Worm (Caenorhabditis elegans): ENCODE measurements around the gene pfut-1.

pfut-1 gene

DNA sequence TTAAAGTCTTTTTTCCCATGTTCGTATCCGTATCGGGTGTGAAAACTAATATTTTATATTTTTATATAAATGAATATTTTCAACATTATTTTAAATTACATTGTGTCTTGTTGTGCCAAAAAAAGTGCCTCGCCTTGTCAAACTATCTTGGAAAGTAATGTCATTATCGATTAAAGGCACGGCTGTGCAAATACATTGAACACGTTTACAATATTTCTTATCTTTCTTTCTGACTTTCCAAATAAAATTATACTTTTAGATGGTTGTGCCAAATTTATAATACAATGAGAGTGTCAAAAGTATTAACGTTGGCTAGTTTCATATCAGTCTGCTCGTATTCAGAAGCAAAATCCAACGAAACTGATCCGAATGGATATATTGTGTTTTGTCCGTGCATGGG is at the start of gene pfut-1:
Gene pfut-1 (plus strand): TSS at position 258 of the 400 bp plus-strand sequence.
- TF ChIP-seq W03F9.2 (tag; optimal IDR thresholded peaks at IDR 0.05) (no peak), dao-5 (tag; optimal IDR thresholded peaks at IDR 0.05) (no peak), him-1 (tag; optimal IDR thresholded peaks at IDR 0.05) (no peak)

DNA sequence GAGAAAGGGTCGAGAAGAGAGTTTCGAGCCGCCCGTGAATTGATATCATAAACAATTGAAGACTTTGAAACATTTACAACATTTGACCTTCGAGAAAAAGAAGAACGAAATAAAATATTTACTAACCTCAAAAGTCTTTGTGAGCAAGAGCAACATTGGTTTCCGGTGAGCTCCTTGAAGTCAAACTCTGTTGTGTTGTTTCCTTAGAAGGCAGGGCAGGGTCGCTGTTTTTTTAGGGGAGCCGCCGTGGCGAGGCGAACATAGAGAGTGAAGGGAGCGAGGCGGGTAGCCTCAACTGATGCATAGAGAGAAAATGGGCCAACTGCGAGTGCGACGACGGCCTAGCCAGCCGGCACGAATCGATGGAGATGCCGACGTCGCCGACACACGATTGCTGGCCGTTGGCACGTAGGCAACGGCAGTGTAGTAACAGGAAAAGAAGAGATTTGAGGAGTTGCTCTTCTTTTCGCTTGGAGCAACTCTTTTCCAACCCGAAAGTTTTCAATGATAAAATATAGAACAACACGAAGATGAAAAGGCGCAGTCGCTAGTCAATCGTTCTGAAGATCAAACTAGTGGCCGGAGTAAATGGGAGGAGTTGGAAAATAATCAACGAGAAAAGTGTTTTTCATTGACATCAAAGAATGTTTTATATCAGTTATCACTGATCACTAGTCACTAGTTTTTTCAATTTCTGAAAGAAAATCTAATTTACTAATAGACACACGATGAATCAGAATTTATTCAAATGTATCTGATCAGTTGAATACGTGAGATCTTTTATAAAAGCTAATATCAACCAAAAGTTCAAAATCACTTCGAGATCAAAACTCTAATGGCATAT is 49.4 kb upstream of the pfut-1 start, which contains the start of gene mai-1:
Gene mai-1 (minus strand): TSS at position 557 of the 844 bp plus-strand sequence.
- TF ChIP-seq W03F9.2 (tag; optimal IDR thresholded peaks at IDR 0.05) = no peak
- TF ChIP-seq him-1 (tag; optimal IDR thresholded peaks at IDR 0.05) = peak; percentile 85
- TF ChIP-seq dao-5 (tag; optimal IDR thresholded peaks at IDR 0.05) = peak; percentile 42

DNA sequence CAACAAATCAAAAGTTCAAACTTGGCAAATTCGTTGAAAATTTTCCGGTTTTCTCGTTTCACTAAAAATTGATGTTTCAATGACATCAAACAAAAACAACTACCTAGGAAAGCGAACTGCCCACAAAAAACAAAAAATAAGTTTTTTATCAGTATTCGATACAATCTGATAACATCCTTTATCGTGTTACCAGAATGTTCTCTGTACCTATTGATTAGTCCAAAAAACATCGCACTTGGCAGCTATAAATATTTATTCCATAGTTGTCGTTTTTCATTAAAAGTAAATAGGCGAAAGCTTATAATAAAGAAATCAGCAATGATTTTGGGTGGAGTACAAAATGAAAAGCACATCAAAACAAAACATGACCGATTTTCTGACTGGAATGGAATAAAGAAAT is 48.4 kb upstream of the pfut-1 start:
- TF ChIP-seq dao-5 (tag; optimal IDR thresholded peaks at IDR 0.05) = no peak

DNA sequence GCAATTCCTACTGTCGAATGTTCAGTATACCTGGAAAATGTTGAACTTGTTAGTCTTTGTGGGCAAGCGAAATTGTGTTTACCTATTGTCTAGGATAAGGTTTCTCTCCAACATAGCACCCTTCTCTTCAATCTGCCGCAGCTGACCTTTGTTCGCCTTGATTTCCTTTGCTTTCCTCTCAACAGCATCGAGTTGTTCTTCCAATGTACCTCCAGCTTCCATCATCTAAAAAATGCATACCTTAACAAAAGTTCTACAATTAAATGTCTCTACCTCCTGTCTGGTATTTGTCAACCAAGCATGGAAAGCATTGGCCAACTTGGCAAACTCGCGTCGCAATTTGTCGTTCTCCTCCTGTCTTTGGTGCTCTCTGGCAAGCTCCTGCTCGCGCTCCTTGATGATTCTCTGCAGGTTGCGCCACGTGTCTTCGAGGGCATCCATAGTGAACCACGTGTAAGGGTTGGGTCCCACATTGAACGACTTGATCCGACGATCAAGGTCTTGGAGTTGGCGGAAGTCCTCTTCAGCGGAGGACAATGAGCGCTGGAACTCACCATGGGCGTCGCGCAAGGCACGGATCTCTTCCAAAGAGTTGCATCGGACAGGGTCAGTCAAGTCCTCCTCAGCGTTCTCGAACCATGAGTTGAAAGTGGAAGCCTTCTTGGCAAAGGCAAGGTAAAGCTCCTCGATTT is 46.9 kb upstream of the pfut-1 start:
- TF ChIP-seq dao-5 (tag; optimal IDR thresholded peaks at IDR 0.05) (no peak), him-1 (tag; optimal IDR thresholded peaks at IDR 0.05) (no peak), W03F9.2 (tag; optimal IDR thresholded peaks at IDR 0.05) (no peak)

DNA sequence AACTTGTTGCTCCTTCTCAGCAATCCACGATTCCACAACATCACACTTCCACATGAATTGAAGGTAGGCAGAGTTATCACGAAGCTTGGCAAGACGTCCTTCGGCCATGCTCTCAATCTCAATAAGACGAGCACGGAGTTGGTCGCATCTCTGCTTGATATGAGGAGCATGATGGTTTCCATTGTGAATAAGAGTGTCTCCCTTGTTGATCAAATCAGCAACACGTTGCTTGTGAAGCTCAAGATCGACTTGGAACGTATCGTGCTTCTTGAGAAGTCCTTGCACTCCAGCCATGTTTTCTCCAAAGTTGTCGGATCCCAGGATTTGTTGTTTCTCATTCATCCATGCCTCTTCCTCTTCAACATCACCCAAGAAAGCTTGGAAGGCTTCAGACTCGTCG is 46.0 kb upstream of the pfut-1 start:
- no peak for TF ChIP-seq W03F9.2 (tag; optimal IDR thresholded peaks at IDR 0.05)
- no peak for TF ChIP-seq him-1 (tag; optimal IDR thresholded peaks at IDR 0.05)
- TF ChIP-seq dao-5 (tag; optimal IDR thresholded peaks at IDR 0.05) = no peak

DNA sequence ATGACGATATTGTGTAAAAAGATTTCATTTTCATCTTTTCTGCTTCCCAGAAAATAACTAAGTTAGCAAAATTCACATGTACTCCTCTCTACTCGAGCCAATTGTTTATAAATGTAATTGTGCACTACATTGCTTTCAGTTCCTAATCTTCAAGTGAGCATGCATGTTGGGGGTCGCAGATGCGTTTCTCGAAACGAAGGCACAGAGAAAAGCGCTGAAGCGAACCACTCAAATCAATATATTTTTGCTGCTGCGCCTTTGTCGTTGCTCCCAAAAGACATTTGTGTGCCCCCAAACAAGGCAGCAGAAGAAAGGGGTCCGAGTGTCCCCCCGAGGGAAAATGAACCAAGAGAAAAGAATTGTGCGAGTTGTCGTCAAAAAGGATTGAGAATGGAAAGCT is 39.4 kb upstream of the pfut-1 start:
- TF ChIP-seq dao-5 (tag; optimal IDR thresholded peaks at IDR 0.05) (no peak), him-1 (tag; optimal IDR thresholded peaks at IDR 0.05) (peak; percentile 77)

DNA sequence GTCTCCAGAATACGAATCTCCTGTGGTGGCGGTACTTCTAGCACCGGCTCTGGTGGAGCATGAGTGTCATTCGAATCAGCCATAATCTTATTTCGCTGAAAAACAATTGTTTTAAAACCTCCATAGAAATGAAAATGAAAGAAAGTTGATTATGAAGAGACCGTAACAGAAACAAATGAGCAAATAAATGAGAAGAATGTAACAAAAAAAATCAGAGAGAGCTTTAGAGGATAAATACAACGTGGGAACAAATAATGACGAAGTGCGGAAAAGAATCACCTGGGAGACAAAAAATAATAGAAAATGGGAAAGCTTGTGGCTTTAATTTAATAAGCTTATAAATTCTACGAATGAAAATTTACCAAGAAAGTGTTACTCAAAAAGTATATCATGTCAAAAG is 38.6 kb upstream of the pfut-1 start, which contains the start of gene spc-1:
Gene spc-1 (minus strand): TSS at position 101 of the 400 bp plus-strand sequence.
- no peak for TF ChIP-seq him-1 (tag; optimal IDR thresholded peaks at IDR 0.05)
- TF ChIP-seq W03F9.2 (tag; optimal IDR thresholded peaks at IDR 0.05) = no peak
- TF ChIP-seq dao-5 (tag; optimal IDR thresholded peaks at IDR 0.05) = no peak

DNA sequence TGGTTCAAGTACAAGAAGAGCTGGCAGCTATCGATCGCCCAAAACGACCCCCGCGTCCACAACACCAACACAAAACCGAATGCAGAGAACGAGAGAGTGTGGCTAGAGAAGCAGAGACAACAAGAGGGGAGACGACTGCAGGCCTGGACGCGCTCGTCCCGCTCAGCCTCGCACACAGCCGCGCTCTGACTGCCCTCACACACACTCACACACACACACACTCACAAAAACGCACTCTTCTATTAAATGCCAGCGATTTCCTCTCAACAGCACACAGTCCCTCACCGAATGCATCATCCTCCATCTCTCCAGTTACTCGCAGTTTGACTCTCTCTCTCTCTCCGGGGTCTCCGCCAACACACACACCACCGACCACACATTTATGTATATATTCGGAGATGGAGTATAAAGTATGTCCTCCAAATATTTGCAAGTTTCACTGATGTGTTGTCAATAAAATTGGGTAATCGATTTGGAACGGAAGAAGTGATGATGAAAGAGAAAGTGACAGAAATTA is 37.9 kb upstream of the pfut-1 start:
- peak; percentile 75 for TF ChIP-seq W03F9.2 (tag; optimal IDR thresholded peaks at IDR 0.05)
- no peak for TF ChIP-seq dao-5 (tag; optimal IDR thresholded peaks at IDR 0.05)
- TF ChIP-seq him-1 (tag; optimal IDR thresholded peaks at IDR 0.05) = peak; percentile 94

DNA sequence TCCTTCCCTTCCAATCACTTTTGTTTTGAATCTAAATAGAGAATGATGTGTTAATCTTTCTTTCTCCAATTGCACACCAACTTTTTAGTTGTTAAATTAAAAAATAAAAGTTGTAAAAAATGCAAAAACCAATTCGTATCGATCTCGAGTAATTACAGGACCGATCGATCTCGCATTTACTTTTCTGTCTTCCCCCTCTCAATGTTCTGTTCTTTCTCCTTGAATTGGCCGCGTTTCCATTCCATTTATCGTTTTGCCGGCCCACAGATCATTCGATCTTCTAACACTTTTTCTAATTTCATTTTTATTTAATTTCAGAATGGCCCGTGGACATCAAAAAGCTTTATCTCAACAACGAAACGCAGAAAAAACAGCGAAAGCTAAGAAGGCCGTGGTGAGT is 30.4 kb upstream of the pfut-1 start, which contains the start of gene K10B3.1:
Gene K10B3.1 (plus strand): TSS at position 301 of the 400 bp plus-strand sequence.
- no peak for TF ChIP-seq W03F9.2 (tag; optimal IDR thresholded peaks at IDR 0.05)
- no peak for TF ChIP-seq him-1 (tag; optimal IDR thresholded peaks at IDR 0.05)
- TF ChIP-seq dao-5 (tag; optimal IDR thresholded peaks at IDR 0.05) = no peak

DNA sequence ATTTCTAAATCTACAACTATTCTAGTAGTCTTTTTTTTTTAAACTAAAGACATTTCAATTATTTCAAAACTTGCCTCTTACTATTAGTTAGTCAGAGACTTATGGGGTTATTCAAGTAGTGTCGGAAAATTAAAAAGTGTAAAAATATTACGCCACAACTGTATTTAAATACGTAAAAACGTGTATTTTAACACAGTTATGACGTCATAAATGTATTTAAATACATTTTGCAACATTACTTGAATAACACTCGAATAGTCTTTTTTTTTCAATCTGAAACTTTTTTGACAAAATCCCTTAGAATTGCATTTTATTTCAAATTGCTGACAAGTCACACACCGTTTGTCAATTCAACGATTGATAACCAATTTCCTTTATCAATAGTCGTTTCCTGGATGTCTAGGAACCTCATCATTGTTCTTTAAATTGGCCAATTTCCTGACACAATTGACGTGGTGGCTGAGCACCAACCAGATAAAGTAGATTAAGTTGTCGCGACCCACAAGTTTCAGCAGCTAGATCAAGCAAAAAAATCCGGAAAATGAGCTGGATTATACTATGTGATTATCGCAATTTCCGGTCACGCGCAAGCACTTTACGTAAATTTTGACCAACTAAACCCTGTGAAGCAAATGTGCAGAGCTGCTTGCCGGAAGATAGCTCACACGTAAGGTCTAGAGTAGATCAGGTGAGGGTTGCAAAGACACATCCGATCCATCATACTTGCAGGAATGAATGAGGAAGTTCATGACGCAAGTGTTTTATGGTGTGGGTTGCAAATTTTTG is 25.9 kb upstream of the pfut-1 start:
- no peak for TF ChIP-seq him-1 (tag; optimal IDR thresholded peaks at IDR 0.05)
- no peak for TF ChIP-seq W03F9.2 (tag; optimal IDR thresholded peaks at IDR 0.05)
- TF ChIP-seq dao-5 (tag; optimal IDR thresholded peaks at IDR 0.05) = no peak

DNA sequence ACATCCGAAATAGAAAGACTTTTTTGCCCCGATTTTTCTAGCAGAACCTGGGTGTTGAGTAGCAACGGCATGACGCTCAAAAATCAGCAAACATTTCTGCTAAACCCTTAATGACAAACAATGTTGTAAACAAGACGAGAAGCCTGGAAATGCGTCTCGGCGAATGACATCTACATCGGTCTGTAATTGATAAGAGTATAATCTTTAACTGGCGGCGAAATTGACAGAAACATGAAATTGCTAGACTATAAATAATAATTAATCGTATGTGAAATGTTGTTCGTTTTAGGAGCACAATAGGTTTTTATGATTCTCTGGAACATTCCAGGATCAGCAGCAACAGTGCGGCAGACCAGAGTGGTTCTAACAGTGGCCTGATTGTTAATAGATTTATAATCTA is 23.9 kb upstream of the pfut-1 start:
- TF ChIP-seq dao-5 (tag; optimal IDR thresholded peaks at IDR 0.05) (no peak), W03F9.2 (tag; optimal IDR thresholded peaks at IDR 0.05) (no peak), him-1 (tag; optimal IDR thresholded peaks at IDR 0.05) (no peak)

DNA sequence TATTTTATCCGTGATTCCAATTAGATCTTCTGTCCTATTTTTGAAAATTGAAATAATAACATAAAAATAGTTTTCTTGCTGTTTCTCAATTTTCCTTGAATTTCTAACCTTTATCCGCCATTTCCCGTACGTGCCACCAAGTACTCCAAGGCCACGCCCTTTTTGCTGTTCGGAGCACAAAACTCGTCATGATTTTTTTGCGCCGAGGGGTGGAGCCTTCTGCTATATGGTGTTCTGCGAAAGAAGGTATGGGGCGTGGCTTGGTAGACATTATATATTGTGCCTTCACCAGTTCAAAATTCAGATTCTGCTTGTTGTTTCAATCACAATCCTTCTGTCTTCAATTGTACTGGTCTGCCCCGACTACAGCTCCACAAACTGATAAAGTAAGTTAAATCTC is 20.4 kb upstream of the pfut-1 start, which contains the start of gene C15C7.4:
Gene C15C7.4 (plus strand): TSS at position 301 of the 400 bp plus-strand sequence.
- TF ChIP-seq dao-5 (tag; optimal IDR thresholded peaks at IDR 0.05) = no peak
- no peak for TF ChIP-seq him-1 (tag; optimal IDR thresholded peaks at IDR 0.05)
- no peak for TF ChIP-seq W03F9.2 (tag; optimal IDR thresholded peaks at IDR 0.05)

DNA sequence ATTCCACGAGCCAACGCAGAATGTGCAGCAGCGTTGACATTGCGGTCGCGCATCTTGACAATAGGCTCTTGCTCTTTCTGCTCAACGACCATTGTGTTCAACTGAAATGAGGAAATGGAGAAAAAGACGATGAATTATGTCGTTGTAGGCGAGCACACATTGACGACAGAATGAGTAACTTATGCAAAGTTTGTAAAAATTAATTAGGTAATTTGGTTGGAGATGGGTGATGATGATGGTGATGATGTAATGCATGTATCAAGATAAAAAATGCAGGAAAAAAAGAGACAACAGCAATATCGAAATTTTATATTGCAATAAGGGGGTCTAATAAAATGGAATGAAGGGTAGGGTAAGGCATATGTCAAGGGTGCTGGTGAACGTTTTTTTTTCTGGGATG is 13.3 kb upstream of the pfut-1 start, which contains the start of gene bbln-1:
Gene bbln-1 (minus strand): TSS at position 101 of the 400 bp plus-strand sequence.
- TF ChIP-seq dao-5 (tag; optimal IDR thresholded peaks at IDR 0.05) (no peak), W03F9.2 (tag; optimal IDR thresholded peaks at IDR 0.05) (no peak), him-1 (tag; optimal IDR thresholded peaks at IDR 0.05) (no peak)
